Fruit fly (Drosophila melanogaster) S2 (cell line): ENCODE data around the gene CG10570.

ENCODE experiments used
- CG8478 ChIP-seq: fragments of >200 bp; optimal IDR thresholded peaks from 2 replicates; lab custom pipeline; 2018
- CTCF ChIP-seq, 2 experiments: fragments of >200 bp; optimal IDR thresholded peaks; 2 replicates each; lab custom pipeline; 2018

Gene CG10570

dm6 chr2L:18830587-18831528 lies 19.8 kb upstream of the CG10570 start, which contains the start of the genes CG17597 and ScpX:
TSS of gene CG17597 (minus strand) at chr2L:18831153.
TSS of gene ScpX (plus strand) at chr2L:18831229.
- TF ChIP-seq CG8478 (lab: Kevin White, UChicago) (no peak), CTCF (optimal IDR thresholded peaks at IDR 0.05; lab: Kevin White, UChicago) (no peak)

- TF ChIP-seq CG8478 (lab: Kevin White, UChicago) = no peak
- TF ChIP-seq CTCF (optimal IDR thresholded peaks at IDR 0.05; lab: Kevin White, UChicago) = no peak
Measured at dm6 chr2L:18826496-18827008, 15.5 kb upstream of the CG10570 start, which contains the start of gene Ugt36E1. TSS of gene Ugt36E1 (plus strand) at chr2L:18826770.

- TF ChIP-seq CG8478 (lab: Kevin White, UChicago) = no peak
- no peak for TF ChIP-seq CTCF (optimal IDR thresholded peaks at IDR 0.05; lab: Kevin White, UChicago)
Measured at dm6 chr2L:18823243-18823803, 12.3 kb upstream of the CG10570 start, which contains the start of gene Ugt36D1. TSS of gene Ugt36D1 (plus strand) at chr2L:18823548.

dm6 chr2L:18822805-18823204 lies 11.8 kb upstream of the CG10570 start:
- TF ChIP-seq CG8478 (lab: Kevin White, UChicago) = no peak
- TF ChIP-seq CTCF (optimal IDR thresholded peaks at IDR 0.05; lab: Kevin White, UChicago) = no peak

- TF ChIP-seq CTCF (optimal IDR thresholded peaks at IDR 0.05; lab: Kevin White, UChicago) (no peak), CG8478 (lab: Kevin White, UChicago) (no peak)
Measured at dm6 chr2L:18819044-18819443, 8.0 kb upstream of the CG10570 start, which contains the start of gene Ugt36F1. TSS of gene Ugt36F1 (plus strand) at chr2L:18819344.

dm6 chr2L:18818397-18818796 lies 7.3 kb upstream of the CG10570 start:
- peak; percentile 1 to 13 for TF ChIP-seq CTCF (optimal IDR thresholded peaks at IDR 0.05; lab: Kevin White, UChicago)
- TF ChIP-seq CG8478 (lab: Kevin White, UChicago) = no peak

- TF ChIP-seq CG8478 (lab: Kevin White, UChicago) (no peak), CTCF (optimal IDR thresholded peaks at IDR 0.05; lab: Kevin White, UChicago) (no peak)
Measured at dm6 chr2L:18815194-18815593, 4.1 kb upstream of the CG10570 start.

dm6 chr2L:18812755-18813154 lies 1.7 kb upstream of the CG10570 start:
- no peak for TF ChIP-seq CTCF (optimal IDR thresholded peaks at IDR 0.05; lab: Kevin White, UChicago)
- TF ChIP-seq CG8478 (lab: Kevin White, UChicago) = no peak

- no peak for TF ChIP-seq CG8478 (lab: Kevin White, UChicago)
- TF ChIP-seq CTCF (optimal IDR thresholded peaks at IDR 0.05; lab: Kevin White, UChicago) = no peak
Measured at dm6 chr2L:18812348-18812747, 1.3 kb upstream of the CG10570 start, which contains the start of the genes CG17325 and CG42305. TSS of gene CG17325 (plus strand) at chr2L:18812648. TSS of gene CG42305 (plus strand) at chr2L:18812648.

dm6 chr2L:18809486-18809885 lies 1.6 kb downstream of the CG10570 start:
- TF ChIP-seq CTCF (optimal IDR thresholded peaks at IDR 0.05; lab: Kevin White, UChicago) = no peak
- no peak for TF ChIP-seq CG8478 (lab: Kevin White, UChicago)

dm6 chr2L:18808754-18809329 lies 2.2 kb downstream of the CG10570 start:
- TF ChIP-seq CG8478 (lab: Kevin White, UChicago) (no peak), CTCF (optimal IDR thresholded peaks at IDR 0.05; lab: Kevin White, UChicago) (no peak)

dm6 chr2L:18805637-18806403 lies 5.2 kb downstream of the CG10570 start:
- TF ChIP-seq CG8478 (lab: Kevin White, UChicago) (no peak), CTCF (optimal IDR thresholded peaks at IDR 0.05; lab: Kevin White, UChicago) (no peak)

- no peak for TF ChIP-seq CTCF (optimal IDR thresholded peaks at IDR 0.05; lab: Kevin White, UChicago)
- no peak for TF ChIP-seq CG8478 (lab: Kevin White, UChicago)
Measured at dm6 chr2L:18805247-18805636, 5.8 kb downstream of the CG10570 start, which contains the start of gene CG43814. TSS of gene CG43814 (minus strand) at chr2L:18805347.
